Worm (Caenorhabditis elegans) whole organism, mixed stage, embryonic: ENCODE data around the gene scl-7.
A peak's percentile ranks its signal among the peaks of the same experiment; 100 is the strongest.

Experiments used
- M03D4.4 ChIP-seq: sonication (generic microtip); optimal IDR thresholded peaks from 2 replicates; lab custom pipeline; 2017; ENCODE audit warnings: mild to moderate bottlenecking, missing genetic modification characterization, missing compliant biosample characterization
- bed-3 ChIP-seq: fragments of 200-800 bp; sonication (Bioruptor generic); optimal IDR thresholded peaks from 3 replicates; lab custom pipeline; 2018; ENCODE audit warnings: mild to moderate bottlenecking, missing genetic modification characterization, moderate library complexity, missing compliant biosample characterization
- blmp-1 ChIP-seq: fragments of 150-350 bp; optimal IDR thresholded peaks from 2 replicates; lab custom pipeline; 2014; ENCODE audit warnings: missing biosample characterization, missing genetic modification characterization
- ceh-39 ChIP-seq: fragments of 150-350 bp; optimal IDR thresholded peaks from 2 replicates; lab custom pipeline; 2014; ENCODE audit warnings: missing biosample characterization, missing genetic modification characterization
- ceh-43 ChIP-seq: fragments of 200-800 bp; sonication (Bioruptor generic); optimal IDR thresholded peaks from 2 replicates; lab custom pipeline; 2018; ENCODE audit warnings: mild to moderate bottlenecking, missing genetic modification characterization, moderate library complexity, missing compliant biosample characterization
- ces-1 ChIP-seq: fragments of 150-350 bp; optimal IDR thresholded peaks from 2 replicates; lab custom pipeline; 2014; ENCODE audit warnings: missing biosample characterization, missing genetic modification reagents, missing genetic modification characterization
- cnd-1 ChIP-seq: fragments of 200-800 bp; sonication (Bioruptor generic); optimal IDR thresholded peaks from 2 replicates; lab custom pipeline; 2018; ENCODE audit warnings: mild to moderate bottlenecking, missing genetic modification characterization, missing compliant biosample characterization
- drap-1 ChIP-seq: fragments of 200-800 bp; sonication (Bioruptor generic); optimal IDR thresholded peaks from 3 replicates; lab custom pipeline; 2018; ENCODE audit warnings: mild to moderate bottlenecking, missing genetic modification characterization, missing compliant biosample characterization
- elt-1 ChIP-seq: sonication (generic microtip); optimal IDR thresholded peaks from 2 replicates; lab custom pipeline; 2017; ENCODE audit warnings: missing genetic modification characterization, mild to moderate bottlenecking, missing compliant biosample characterization, antibody characterized with exemption, moderate library complexity, borderline replicate concordance; ENCODE audit not compliant: insufficient read depth
- elt-3 ChIP-seq: fragments of 150-350 bp; optimal IDR thresholded peaks from 2 replicates; lab custom pipeline; 2014; ENCODE audit warnings: missing biosample characterization, missing genetic modification characterization
- flh-1 ChIP-seq: fragments of 200-800 bp; sonication (Bioruptor generic); optimal IDR thresholded peaks from 2 replicates; lab custom pipeline; 2018; ENCODE audit warnings: mild to moderate bottlenecking, missing genetic modification characterization, moderate library complexity, missing compliant biosample characterization
- hlh-1 ChIP-seq: fragments of 150-350 bp; optimal IDR thresholded peaks from 2 replicates; lab custom pipeline; 2014; ENCODE audit warnings: missing biosample characterization, missing genetic modification reagents, missing genetic modification characterization
- lin-13 ChIP-seq: fragments of 150-350 bp; optimal IDR thresholded peaks from 2 replicates; lab custom pipeline; 2014; ENCODE audit warnings: missing biosample characterization, missing genetic modification characterization
- lin-32 ChIP-seq: fragments of 200-800 bp; sonication (Bioruptor generic); optimal IDR thresholded peaks from 2 replicates; lab custom pipeline; 2018; ENCODE audit warnings: mild to moderate bottlenecking, missing genetic modification characterization, missing compliant biosample characterization
- mep-1 ChIP-seq: fragments of 150-350 bp; optimal IDR thresholded peaks from 2 replicates; lab custom pipeline; 2017; ENCODE audit warnings: missing biosample characterization, missing genetic modification reagents, missing genetic modification characterization, inconsistent platforms
- mls-2 ChIP-seq: sonication (generic microtip); optimal IDR thresholded peaks from 2 replicates; lab custom pipeline; 2016; ENCODE audit warnings: mild to moderate bottlenecking, missing genetic modification characterization, moderate library complexity, missing compliant biosample characterization
- nhr-12 ChIP-seq: fragments of 150-350 bp; optimal IDR thresholded peaks from 2 replicates; lab custom pipeline; 2014; ENCODE audit warnings: missing biosample characterization, missing genetic modification characterization
- nhr-2 ChIP-seq: fragments of 150-350 bp; optimal IDR thresholded peaks from 2 replicates; lab custom pipeline; 2014; ENCODE audit warnings: missing biosample characterization, missing genetic modification characterization
- nhr-28 ChIP-seq: fragments of 150-350 bp; optimal IDR thresholded peaks from 2 replicates; lab custom pipeline; 2014; ENCODE audit warnings: missing biosample characterization, missing genetic modification characterization
- nhr-76 ChIP-seq: sonication (generic microtip); optimal IDR thresholded peaks from 2 replicates; lab custom pipeline; 2017; ENCODE audit warnings: missing biosample characterization, missing genetic modification characterization
- pha-4 ChIP-seq: fragments of 150-350 bp; optimal IDR thresholded peaks from 2 replicates; lab custom pipeline; 2018; ENCODE audit warnings: missing biosample characterization, missing genetic modification reagents, missing genetic modification characterization
- sem-2 ChIP-seq: fragments of 200-800 bp; sonication (Bioruptor generic); optimal IDR thresholded peaks from 2 replicates; lab custom pipeline; 2018; ENCODE audit warnings: mild to moderate bottlenecking, missing genetic modification characterization, missing compliant biosample characterization
- snpc-4 ChIP-seq: fragments of 150-350 bp; optimal IDR thresholded peaks from 2 replicates; lab custom pipeline; 2014; ENCODE audit warnings: missing biosample characterization, missing genetic modification characterization
- sptf-1 ChIP-seq: sonication (generic microtip); optimal IDR thresholded peaks from 2 replicates; lab custom pipeline; 2017; ENCODE audit warnings: mild to moderate bottlenecking, missing genetic modification characterization, moderate library complexity, missing compliant biosample characterization
- unc-120 ChIP-seq: sonication (generic microtip); optimal IDR thresholded peaks from 2 replicates; lab custom pipeline; 2017; ENCODE audit warnings: missing genetic modification characterization, missing compliant biosample characterization; ENCODE audit not compliant: poor library complexity, severe bottlenecking
- unc-62 ChIP-seq: fragments of 150-350 bp; optimal IDR thresholded peaks from 2 replicates; lab custom pipeline; 2014; ENCODE audit warnings: missing biosample characterization, missing genetic modification reagents, missing genetic modification characterization
- zip-8 ChIP-seq: fragments of 150-350 bp; optimal IDR thresholded peaks from 2 replicates; lab custom pipeline; 2014; ENCODE audit warnings: missing biosample characterization, missing genetic modification characterization
- ztf-11 ChIP-seq: fragments of 150-350 bp; optimal IDR thresholded peaks from 2 replicates; lab custom pipeline; 2014; ENCODE audit warnings: missing biosample characterization, missing genetic modification characterization

Gene scl-7

ce11 chrIV:13070142-13070541, at the start of gene scl-7:
Gene scl-7, plus strand, starts transcription at chrIV:13070442.
- TF ChIP-seq nhr-2 (tag; lab: Kevin White, UChicago) (no peak), zip-8 (tag; lab: Kevin White, UChicago) (no peak), bed-3 (GFP tag; lab: Kevin White, UChicago) (no peak), M03D4.4 (tag; lab: Kevin White, UChicago) (no peak), ceh-43 (no peak), nhr-28 (tag; lab: Kevin White, UChicago) (no peak), lin-13 (tag; lab: Kevin White, UChicago) (no peak), hlh-1 (no peak), sptf-1 (tag; lab: Kevin White, UChicago) (no peak), elt-1 (tag; lab: Kevin White, UChicago) (no peak), ceh-39 (no peak), sem-2 (GFP tag; lab: Kevin White, UChicago) (no peak), blmp-1 (no peak)

ce11 chrIV:13021006-13021405, 49.2 kb upstream of the scl-7 start:
- TF ChIP-seq elt-3 (tag; lab: Kevin White, UChicago) = no peak

ce11 chrIV:13022892-13023291, 47.4 kb upstream of the scl-7 start:
- TF ChIP-seq drap-1 (peak; percentile 27), pha-4 (peak; percentile 8), snpc-4 (tag; lab: Kevin White, UChicago) (no peak), sptf-1 (tag; lab: Kevin White, UChicago) (peak; percentile 51), flh-1 (GFP tag; lab: Kevin White, UChicago) (no peak), unc-120 (peak; percentile 31)

- TF ChIP-seq lin-13 (tag; lab: Kevin White, UChicago) (no peak), ces-1 (peak; percentile 89), lin-32 (GFP tag; lab: Kevin White, UChicago) (no peak), M03D4.4 (tag; lab: Kevin White, UChicago) (peak; percentile 35), sptf-1 (tag; lab: Kevin White, UChicago) (peak; percentile 47)
Measured at ce11 chrIV:13025853-13026343, 44.3 kb upstream of the scl-7 start.

- no peak for TF ChIP-seq sem-2 (GFP tag; lab: Kevin White, UChicago)
- no peak for TF ChIP-seq zip-8 (tag; lab: Kevin White, UChicago)
- no peak for TF ChIP-seq cnd-1 (tag; lab: Kevin White, UChicago)
- no peak for TF ChIP-seq snpc-4 (tag; lab: Kevin White, UChicago)
- no peak for TF ChIP-seq ces-1
- no peak for TF ChIP-seq mep-1 (tag; lab: Kevin White, UChicago)
- TF ChIP-seq M03D4.4 (tag; lab: Kevin White, UChicago) = no peak
- no peak for TF ChIP-seq nhr-2 (tag; lab: Kevin White, UChicago)
Measured at ce11 chrIV:13026762-13027161, 43.5 kb upstream of the scl-7 start.

ce11 chrIV:13027801-13028641, 42.2 kb upstream of the scl-7 start:
- TF ChIP-seq mls-2 = peak; percentile 62
- no peak for TF ChIP-seq nhr-76 (tag; lab: Kevin White, UChicago)
- TF ChIP-seq ces-1 = peak; percentile 75
- no peak for TF ChIP-seq nhr-12 (tag; lab: Kevin White, UChicago)
- TF ChIP-seq mep-1 (tag; lab: Kevin White, UChicago) = no peak
- TF ChIP-seq sem-2 (GFP tag; lab: Kevin White, UChicago) = no peak
- peak; percentile 10 for TF ChIP-seq unc-62
- no peak for TF ChIP-seq ztf-11
